Worm (Caenorhabditis elegans): ENCODE data around the gene C24A3.4.

DNA sequence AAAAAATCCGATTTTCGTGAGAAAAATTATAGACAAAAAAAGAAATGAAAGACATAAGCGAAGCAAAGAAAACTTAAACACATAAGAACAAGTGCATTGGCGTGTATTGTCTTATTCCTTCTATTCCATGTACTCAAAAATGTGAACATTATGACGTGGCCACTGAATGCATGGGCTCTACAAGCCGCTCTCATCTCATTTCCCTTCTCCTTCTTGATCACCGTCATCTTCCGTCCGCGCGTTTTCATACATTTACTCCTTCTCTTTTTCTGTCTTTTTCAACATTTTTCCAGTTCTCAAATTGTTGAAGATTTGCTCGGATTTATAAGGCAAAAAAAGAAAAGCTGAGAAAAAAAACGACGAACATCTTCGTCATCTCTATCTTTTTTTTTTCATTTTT is 22.2 kb downstream of the C24A3.4 start:
- TF ChIP-seq nhr-76 (tag; optimal IDR thresholded peaks at IDR 0.05) (no peak), lsy-2 (tag; optimal IDR thresholded peaks at IDR 0.05) (no peak), egl-43 (GFP tag; IDR thresholded peaks at IDR 0.05) (no peak), lin-39 (tag; optimal IDR thresholded peaks at IDR 0.05) (no peak), mep-1 (tag; optimal IDR thresholded peaks at IDR 0.05) (no peak), hlh-30 (tag; optimal IDR thresholded peaks at IDR 0.05; ENCODE audit: insufficient read depth) (no peak), snpc-4 (tag; optimal IDR thresholded peaks at IDR 0.05) (no peak), ZK546.5 (tag; optimal IDR thresholded peaks at IDR 0.05) (no peak), egl-27 (tag; optimal IDR thresholded peaks at IDR 0.05) (no peak), lir-3 (tag; optimal IDR thresholded peaks at IDR 0.05) (no peak), zag-1 (tag; optimal IDR thresholded peaks at IDR 0.05) (no peak), ama-1 (optimal IDR thresholded peaks at IDR 0.05) (no peak)
